Fruit fly (Drosophila melanogaster) whole organism, embryonic: ENCODE data around the gene Syx13.

Source experiments
- CG14667 ChIP-seq: fragments of 200-800 bp; sonication (Bioruptor generic); IDR thresholded peaks from 2 replicates; pipeline ENCODE4 v1.3.6; 2022; ENCODE audit warnings: missing biosample characterization, missing genetic modification characterization
- D19A ChIP-seq: fragments of 200-800 bp; optimal IDR thresholded peaks from 3 replicates; lab custom pipeline; 2019; ENCODE audit warnings: missing biosample characterization, mild to moderate bottlenecking, missing genetic modification characterization, moderate library complexity
- jing ChIP-seq: fragments of 200-800 bp; sonication (Bioruptor generic); optimal IDR thresholded peaks from 2 replicates; lab custom pipeline; 2018; ENCODE audit warnings: missing biosample characterization, mild to moderate bottlenecking, missing genetic modification characterization
- sna ChIP-seq: fragments of 200-800 bp; sonication (Bioruptor generic); IDR thresholded peaks from 2 replicates; pipeline ENCODE4 v1.3.6; 2022; ENCODE audit warnings: missing biosample characterization, missing genetic modification characterization; ENCODE audit not compliant: partially characterized antibody

- TF ChIP-seq jing (GFP tag; lab: Kevin White, UChicago): no peak
- TF ChIP-seq D19A (tag; lab: Kevin White, UChicago): no peak
- no peak for TF ChIP-seq CG14667 (GFP tag; lab: Robert Waterston, UW)
- TF ChIP-seq sna: no peak
These were observed 22.0 kb downstream of the Syx13 start for dm6 chr3L:13066220-13066619.
